Worm (Caenorhabditis elegans) whole organism, midembryonic: ENCODE data around the gene F31A3.3.

Source experiments
- cog-1 ChIP-seq: sonication (generic microtip); optimal IDR thresholded peaks from 2 replicates; lab custom pipeline; 2016; ENCODE audit warnings: missing genetic modification characterization, missing compliant biosample characterization
- flt-1 ChIP-seq: fragments of 200-800 bp; sonication (Bioruptor generic); IDR thresholded peaks from 2 replicates; pipeline ENCODE4 v1.3.6; 2022; ENCODE audit warnings: missing genetic modification characterization, missing compliant biosample characterization
- klf-2 ChIP-seq: fragments of 200-800 bp; sonication (Bioruptor generic); conservative IDR thresholded peaks from 2 replicates; pipeline ENCODE4 v1.3.6; 2022; ENCODE audit warnings: missing genetic modification reagents, missing genetic modification characterization, missing compliant biosample characterization
- ref-1 ChIP-seq: fragments of 200-800 bp; sonication (Bioruptor generic); conservative IDR thresholded peaks from 2 replicates; pipeline ENCODE4 v1.3.6; 2022; ENCODE audit warnings: missing genetic modification reagents, missing genetic modification characterization, missing compliant biosample characterization
- tab-1 ChIP-seq: fragments of 200-800 bp; sonication (Bioruptor generic); IDR thresholded peaks from 2 replicates; pipeline ENCODE4 v1.3.6; 2022; ENCODE audit warnings: missing genetic modification characterization, missing compliant biosample characterization
- ztf-23 ChIP-seq: fragments of 200-800 bp; sonication (Bioruptor generic); IDR thresholded peaks from 2 replicates; pipeline ENCODE4 v1.3.6; 2022; ENCODE audit warnings: missing genetic modification reagents, missing genetic modification characterization, missing compliant biosample characterization
- ztf-29 ChIP-seq: fragments of 200-800 bp; sonication (Bioruptor generic); IDR thresholded peaks from 2 replicates; pipeline ENCODE4 v1.3.6; 2022; ENCODE audit warnings: missing genetic modification reagents, missing genetic modification characterization, missing compliant biosample characterization

DNA sequence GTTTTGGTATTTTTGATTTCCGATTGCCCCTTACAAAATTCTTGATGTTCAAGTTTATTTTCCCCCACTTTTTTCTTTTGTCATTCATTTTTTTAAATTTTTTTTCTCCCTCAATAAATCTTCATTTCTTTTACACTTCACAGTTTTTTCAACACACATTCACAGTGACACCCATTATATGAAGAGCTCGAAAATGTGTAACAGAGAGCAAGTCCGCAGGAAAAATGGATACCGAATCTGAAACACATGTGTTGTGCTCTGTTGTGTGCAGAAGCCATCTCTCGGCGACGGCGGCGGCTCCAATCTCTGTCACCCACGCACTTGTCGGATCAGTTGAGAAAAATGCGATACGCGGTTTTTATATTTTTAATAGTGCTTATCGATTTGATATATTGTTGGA lies 5.8 kb downstream of the F31A3.3 start, which contains the start of gene sup-10:
- TF ChIP-seq tab-1 (GFP tag; lab: Robert Waterston, UW), result no peak
- TF ChIP-seq ztf-29, result no peak
- TF ChIP-seq flt-1 (GFP tag; lab: Robert Waterston, UW), result no peak
- no peak for TF ChIP-seq klf-2
- TF ChIP-seq ztf-23 (GFP tag; lab: Robert Waterston, UW), result no peak
- TF ChIP-seq ref-1 (GFP tag; lab: Robert Waterston, UW), result no peak
- no peak for TF ChIP-seq cog-1 (tag; lab: Kevin White, UChicago)
